Worm (Caenorhabditis elegans) whole organism, mixed stage, embryonic: ENCODE data around the gene F54C9.11.

ENCODE experiments used
- bed-3 ChIP-seq: fragments of 200-800 bp; sonication (Bioruptor generic); optimal IDR thresholded peaks from 3 replicates; lab custom pipeline; 2018; ENCODE audit warnings: mild to moderate bottlenecking, missing genetic modification characterization, moderate library complexity, missing compliant biosample characterization
- blmp-1 ChIP-seq: fragments of 150-350 bp; optimal IDR thresholded peaks from 2 replicates; lab custom pipeline; 2014; ENCODE audit warnings: missing biosample characterization, missing genetic modification characterization
- ceh-39 ChIP-seq: fragments of 150-350 bp; optimal IDR thresholded peaks from 2 replicates; lab custom pipeline; 2014; ENCODE audit warnings: missing biosample characterization, missing genetic modification characterization
- ceh-43 ChIP-seq: fragments of 200-800 bp; sonication (Bioruptor generic); optimal IDR thresholded peaks from 2 replicates; lab custom pipeline; 2018; ENCODE audit warnings: mild to moderate bottlenecking, missing genetic modification characterization, moderate library complexity, missing compliant biosample characterization
- ces-1 ChIP-seq: fragments of 150-350 bp; optimal IDR thresholded peaks from 2 replicates; lab custom pipeline; 2014; ENCODE audit warnings: missing biosample characterization, missing genetic modification reagents, missing genetic modification characterization
- drap-1 ChIP-seq: fragments of 200-800 bp; sonication (Bioruptor generic); optimal IDR thresholded peaks from 3 replicates; lab custom pipeline; 2018; ENCODE audit warnings: mild to moderate bottlenecking, missing genetic modification characterization, missing compliant biosample characterization
- elt-1 ChIP-seq: sonication (generic microtip); optimal IDR thresholded peaks from 2 replicates; lab custom pipeline; 2017; ENCODE audit warnings: missing genetic modification characterization, mild to moderate bottlenecking, missing compliant biosample characterization, antibody characterized with exemption, moderate library complexity, borderline replicate concordance; ENCODE audit not compliant: insufficient read depth
- elt-3 ChIP-seq: fragments of 150-350 bp; optimal IDR thresholded peaks from 2 replicates; lab custom pipeline; 2014; ENCODE audit warnings: missing biosample characterization, missing genetic modification characterization
- flh-1 ChIP-seq: fragments of 200-800 bp; sonication (Bioruptor generic); optimal IDR thresholded peaks from 2 replicates; lab custom pipeline; 2018; ENCODE audit warnings: mild to moderate bottlenecking, missing genetic modification characterization, moderate library complexity, missing compliant biosample characterization
- ham-2 ChIP-seq: fragments of 200-800 bp; sonication (Bioruptor generic); optimal IDR thresholded peaks from 2 replicates; lab custom pipeline; 2018; ENCODE audit warnings: mild to moderate bottlenecking, missing genetic modification characterization, missing compliant biosample characterization
- hlh-1 ChIP-seq: fragments of 150-350 bp; optimal IDR thresholded peaks from 2 replicates; lab custom pipeline; 2014; ENCODE audit warnings: missing biosample characterization, missing genetic modification reagents, missing genetic modification characterization
- lin-13 ChIP-seq: fragments of 150-350 bp; optimal IDR thresholded peaks from 2 replicates; lab custom pipeline; 2014; ENCODE audit warnings: missing biosample characterization, missing genetic modification characterization
- lin-32 ChIP-seq: fragments of 200-800 bp; sonication (Bioruptor generic); optimal IDR thresholded peaks from 2 replicates; lab custom pipeline; 2018; ENCODE audit warnings: mild to moderate bottlenecking, missing genetic modification characterization, missing compliant biosample characterization
- lsy-2 ChIP-seq: fragments of 150-350 bp; optimal IDR thresholded peaks from 2 replicates; lab custom pipeline; 2014; ENCODE audit warnings: missing biosample characterization, missing genetic modification characterization
- mab-5 ChIP-seq: fragments of 150-350 bp; optimal IDR thresholded peaks from 2 replicates; lab custom pipeline; 2014; ENCODE audit warnings: missing biosample characterization, missing genetic modification characterization
- mep-1 ChIP-seq: fragments of 150-350 bp; optimal IDR thresholded peaks from 2 replicates; lab custom pipeline; 2017; ENCODE audit warnings: missing biosample characterization, missing genetic modification reagents, missing genetic modification characterization, inconsistent platforms
- mls-2 ChIP-seq: sonication (generic microtip); optimal IDR thresholded peaks from 2 replicates; lab custom pipeline; 2016; ENCODE audit warnings: mild to moderate bottlenecking, missing genetic modification characterization, moderate library complexity, missing compliant biosample characterization
- nhr-12 ChIP-seq: fragments of 150-350 bp; optimal IDR thresholded peaks from 2 replicates; lab custom pipeline; 2014; ENCODE audit warnings: missing biosample characterization, missing genetic modification characterization
- nhr-2 ChIP-seq: fragments of 150-350 bp; optimal IDR thresholded peaks from 2 replicates; lab custom pipeline; 2014; ENCODE audit warnings: missing biosample characterization, missing genetic modification characterization
- nhr-237 ChIP-seq: fragments of 150-350 bp; optimal IDR thresholded peaks from 2 replicates; lab custom pipeline; 2014; ENCODE audit warnings: missing biosample characterization, missing genetic modification characterization
- nhr-28 ChIP-seq: fragments of 150-350 bp; optimal IDR thresholded peaks from 2 replicates; lab custom pipeline; 2014; ENCODE audit warnings: missing biosample characterization, missing genetic modification characterization
- nhr-76 ChIP-seq: sonication (generic microtip); optimal IDR thresholded peaks from 2 replicates; lab custom pipeline; 2017; ENCODE audit warnings: missing biosample characterization, missing genetic modification characterization
- pha-4 ChIP-seq: fragments of 150-350 bp; optimal IDR thresholded peaks from 2 replicates; lab custom pipeline; 2018; ENCODE audit warnings: missing biosample characterization, missing genetic modification reagents, missing genetic modification characterization
- sem-2 ChIP-seq: fragments of 200-800 bp; sonication (Bioruptor generic); optimal IDR thresholded peaks from 2 replicates; lab custom pipeline; 2018; ENCODE audit warnings: mild to moderate bottlenecking, missing genetic modification characterization, missing compliant biosample characterization
- snpc-4 ChIP-seq: fragments of 150-350 bp; optimal IDR thresholded peaks from 2 replicates; lab custom pipeline; 2014; ENCODE audit warnings: missing biosample characterization, missing genetic modification characterization
- sptf-1 ChIP-seq: sonication (generic microtip); optimal IDR thresholded peaks from 2 replicates; lab custom pipeline; 2017; ENCODE audit warnings: mild to moderate bottlenecking, missing genetic modification characterization, moderate library complexity, missing compliant biosample characterization
- tbx-8 ChIP-seq: fragments of 200-800 bp; sonication (Bioruptor generic); optimal IDR thresholded peaks from 2 replicates; lab custom pipeline; 2018; ENCODE audit warnings: mild to moderate bottlenecking, missing genetic modification characterization, moderate library complexity, missing compliant biosample characterization
- unc-39 ChIP-seq: fragments of 150-350 bp; optimal IDR thresholded peaks from 2 replicates; lab custom pipeline; 2014; ENCODE audit warnings: missing biosample characterization, missing genetic modification characterization
- unc-62 ChIP-seq: fragments of 150-350 bp; optimal IDR thresholded peaks from 2 replicates; lab custom pipeline; 2014; ENCODE audit warnings: missing biosample characterization, missing genetic modification reagents, missing genetic modification characterization
- zip-8 ChIP-seq: fragments of 150-350 bp; optimal IDR thresholded peaks from 2 replicates; lab custom pipeline; 2014; ENCODE audit warnings: missing biosample characterization, missing genetic modification characterization
- ztf-11 ChIP-seq: fragments of 150-350 bp; optimal IDR thresholded peaks from 2 replicates; lab custom pipeline; 2014; ENCODE audit warnings: missing biosample characterization, missing genetic modification characterization

The F54C9.11 gene

ce11 chrII:8616155-8616554 lies 31.3 kb upstream of the F54C9.11 start:
- no peak for TF ChIP-seq blmp-1 (tag; lab: Kevin White, UChicago)
- TF ChIP-seq snpc-4 (tag; lab: Kevin White, UChicago) = no peak
- no peak for TF ChIP-seq mep-1 (tag; lab: Kevin White, UChicago)
- no peak for TF ChIP-seq lin-32
- no peak for TF ChIP-seq zip-8 (tag; lab: Kevin White, UChicago)
- TF ChIP-seq ham-2 = no peak
- TF ChIP-seq lin-13 = no peak
- TF ChIP-seq flh-1 (GFP tag; lab: Kevin White, UChicago) = no peak
- TF ChIP-seq ces-1 (GFP tag; lab: Kevin White, UChicago) = no peak
- TF ChIP-seq elt-1 (tag; lab: Kevin White, UChicago) = no peak
- TF ChIP-seq nhr-28 = no peak
- TF ChIP-seq nhr-76 = no peak
- no peak for TF ChIP-seq ceh-43
- TF ChIP-seq drap-1 (GFP tag; lab: Kevin White, UChicago) = no peak
- TF ChIP-seq mab-5 = no peak
- TF ChIP-seq mls-2 = no peak
- TF ChIP-seq ceh-39 (tag; lab: Kevin White, UChicago) = no peak
- TF ChIP-seq, all 35 proteins: peak for 0

- no peak for TF ChIP-seq bed-3 (GFP tag; lab: Kevin White, UChicago)
- no peak for TF ChIP-seq unc-62 (GFP tag; lab: Kevin White, UChicago)
- TF ChIP-seq ham-2 = no peak
- TF ChIP-seq flh-1 (GFP tag; lab: Kevin White, UChicago) = no peak
- no peak for TF ChIP-seq elt-1 (tag; lab: Kevin White, UChicago)
- no peak for TF ChIP-seq mls-2
- TF ChIP-seq tbx-8 (GFP tag; lab: Kevin White, UChicago) = no peak
- no peak for TF ChIP-seq ces-1 (GFP tag; lab: Kevin White, UChicago)
- TF ChIP-seq pha-4 (tag; lab: Kevin White, UChicago) = no peak
- no peak for TF ChIP-seq snpc-4 (tag; lab: Kevin White, UChicago)
- no peak for TF ChIP-seq elt-3 (tag; lab: Kevin White, UChicago)
- TF ChIP-seq blmp-1 (tag; lab: Kevin White, UChicago) = no peak
- no peak for TF ChIP-seq lin-13
- TF ChIP-seq nhr-28 = no peak
- no peak for TF ChIP-seq ztf-11 (tag; lab: Kevin White, UChicago)
- no peak for TF ChIP-seq nhr-76
These were observed 27.6 kb upstream of the F54C9.11 start, which contains the start of gene T22C8.1 for ce11 chrII:8612470-8612869. Gene T22C8.1 (plus strand): TSS chrII:8612770.

- TF ChIP-seq zip-8 (tag; lab: Kevin White, UChicago) (no peak), ces-1 (GFP tag; lab: Kevin White, UChicago) (peak; percentile 65)
These were observed 26.4 kb upstream of the F54C9.11 start for ce11 chrII:8611330-8611729.

ce11 chrII:8610585-8610984 lies 25.7 kb upstream of the F54C9.11 start:
- TF ChIP-seq tbx-8 (GFP tag; lab: Kevin White, UChicago) (no peak), nhr-237 (tag; lab: Kevin White, UChicago) (no peak), ztf-11 (tag; lab: Kevin White, UChicago) (no peak), sem-2 (no peak), lsy-2 (no peak), nhr-76 (no peak), unc-39 (tag; lab: Kevin White, UChicago) (no peak), ceh-43 (no peak), lin-32 (no peak), hlh-1 (tag; lab: Kevin White, UChicago) (no peak), nhr-28 (no peak), elt-1 (tag; lab: Kevin White, UChicago) (no peak), bed-3 (GFP tag; lab: Kevin White, UChicago) (no peak), mls-2 (no peak), nhr-12 (tag; lab: Kevin White, UChicago) (no peak)
- TF ChIP-seq, all 35 proteins: peak for 0

- TF ChIP-seq snpc-4 (tag; lab: Kevin White, UChicago) (no peak), nhr-237 (tag; lab: Kevin White, UChicago) (no peak), ceh-43 (no peak), unc-62 (GFP tag; lab: Kevin White, UChicago) (no peak), sem-2 (no peak), ham-2 (no peak), lin-13 (no peak), nhr-2 (no peak), nhr-12 (tag; lab: Kevin White, UChicago) (no peak), zip-8 (tag; lab: Kevin White, UChicago) (no peak), ztf-11 (tag; lab: Kevin White, UChicago) (no peak), hlh-1 (tag; lab: Kevin White, UChicago) (no peak), nhr-76 (no peak), sptf-1 (tag; lab: Kevin White, UChicago) (no peak), unc-39 (tag; lab: Kevin White, UChicago) (no peak), blmp-1 (tag; lab: Kevin White, UChicago) (no peak)
These were observed 25.2 kb upstream of the F54C9.11 start, which contains the start of gene F28C6.9 for ce11 chrII:8610085-8610484. Gene F28C6.9 (minus strand): TSS chrII:8610185.
